Worm (Caenorhabditis elegans) whole organism, L3 larva: ENCODE data around the gene Y41E3.22.

Experiments
- ZK546.5 ChIP-seq: sonication (generic microtip); optimal IDR thresholded peaks from 2 replicates; lab custom pipeline; 2017; ENCODE audit warnings: missing biosample characterization, missing genetic modification characterization
- aly-2 ChIP-seq: fragments of 150-350 bp; optimal IDR thresholded peaks from 2 replicates; lab custom pipeline; 2014; ENCODE audit warnings: missing biosample characterization, missing genetic modification characterization
- ama-1 ChIP-seq: fragments of 150-350 bp; optimal IDR thresholded peaks from 2 replicates; lab custom pipeline; 2018
- ceh-16 ChIP-seq: sonication (generic microtip); optimal IDR thresholded peaks from 2 replicates; lab custom pipeline; 2017; ENCODE audit warnings: missing biosample characterization, missing genetic modification characterization
- ceh-28 ChIP-seq: fragments of 150-350 bp; optimal IDR thresholded peaks from 2 replicates; lab custom pipeline; 2014; ENCODE audit warnings: missing biosample characterization, missing genetic modification reagents, missing genetic modification characterization
- ceh-82 ChIP-seq: fragments of 150-350 bp; optimal IDR thresholded peaks from 2 replicates; lab custom pipeline; 2014; ENCODE audit warnings: missing biosample characterization, missing genetic modification characterization
- ceh-9 ChIP-seq: sonication (generic microtip); optimal IDR thresholded peaks from 2 replicates; lab custom pipeline; 2018; ENCODE audit warnings: missing biosample characterization, missing genetic modification characterization
- daf-12 ChIP-seq: fragments of 150-350 bp; optimal IDR thresholded peaks from 2 replicates; lab custom pipeline; 2014; ENCODE audit warnings: missing biosample characterization, missing genetic modification reagents, missing genetic modification characterization
- egl-27 ChIP-seq: sonication (generic microtip); optimal IDR thresholded peaks from 4 replicates; lab custom pipeline; 2017; ENCODE audit warnings: missing biosample characterization, missing genetic modification reagents, missing genetic modification characterization
- egl-5 ChIP-seq: fragments of 150-350 bp; optimal IDR thresholded peaks from 2 replicates; lab custom pipeline; 2017; ENCODE audit warnings: missing biosample characterization, missing genetic modification reagents, missing genetic modification characterization, inconsistent platforms
- elt-2 ChIP-seq: sonication (generic microtip); optimal IDR thresholded peaks from 2 replicates; lab custom pipeline; 2016; ENCODE audit warnings: missing genetic modification reagents, mild to moderate bottlenecking, missing genetic modification characterization, missing compliant biosample characterization
- elt-3 ChIP-seq, 3 experiments: fragments of 150-350 bp in 1 of 3; sonication (generic microtip) in 2 of 3; optimal IDR thresholded peaks; 2 replicates in 2 of 3; 4 replicates in 1 of 3; lab custom pipeline; 2014 to 2017; ENCODE audit warnings: missing biosample characterization in 3 of 3, missing genetic modification characterization in 3 of 3
- eor-1 ChIP-seq, 2 experiments: fragments of 150-350 bp; optimal IDR thresholded peaks; 2 replicates each; lab custom pipeline; 2014 to 2018; ENCODE audit warnings: missing biosample characterization in 2 of 2, missing genetic modification characterization in 2 of 2
- fkh-10 ChIP-seq: sonication (generic microtip); optimal IDR thresholded peaks from 2 replicates; lab custom pipeline; 2017; ENCODE audit warnings: missing biosample characterization, missing genetic modification reagents, missing genetic modification characterization
- hmg-11 ChIP-seq: sonication (generic microtip); optimal IDR thresholded peaks from 2 replicates; lab custom pipeline; 2016; ENCODE audit warnings: missing genetic modification characterization, missing compliant biosample characterization
- jun-1 ChIP-seq: fragments of 150-350 bp; optimal IDR thresholded peaks from 2 replicates; lab custom pipeline; 2014; ENCODE audit warnings: missing biosample characterization, missing genetic modification reagents, missing genetic modification characterization
- lin-15B ChIP-seq: fragments of 150-350 bp; optimal IDR thresholded peaks from 2 replicates; lab custom pipeline; 2014; ENCODE audit warnings: missing biosample characterization, missing genetic modification characterization
- lin-39 ChIP-seq: fragments of 150-350 bp; optimal IDR thresholded peaks from 2 replicates; lab custom pipeline; 2018; ENCODE audit warnings: missing biosample characterization, missing genetic modification reagents, missing genetic modification characterization
- mdl-1 ChIP-seq: fragments of 150-350 bp; optimal IDR thresholded peaks from 2 replicates; lab custom pipeline; 2014; ENCODE audit warnings: missing biosample characterization, missing genetic modification characterization
- nfya-1 ChIP-seq: sonication (generic microtip); optimal IDR thresholded peaks from 2 replicates; lab custom pipeline; 2017; ENCODE audit warnings: missing genetic modification characterization, mild to moderate bottlenecking, missing compliant biosample characterization, antibody characterized with exemption, moderate library complexity; ENCODE audit not compliant: insufficient read depth
- nhr-12 ChIP-seq: fragments of 150-350 bp; optimal IDR thresholded peaks from 2 replicates; lab custom pipeline; 2014; ENCODE audit warnings: missing biosample characterization, missing genetic modification characterization
- nhr-23 ChIP-seq: fragments of 150-350 bp; optimal IDR thresholded peaks from 2 replicates; lab custom pipeline; 2014; ENCODE audit warnings: missing biosample characterization, missing genetic modification reagents, missing genetic modification characterization
- nhr-237 ChIP-seq: fragments of 150-350 bp; optimal IDR thresholded peaks from 2 replicates; lab custom pipeline; 2014; ENCODE audit warnings: missing biosample characterization, missing genetic modification characterization
- nhr-28 ChIP-seq: fragments of 150-350 bp; optimal IDR thresholded peaks from 2 replicates; lab custom pipeline; 2014; ENCODE audit warnings: missing biosample characterization, missing genetic modification characterization
- nhr-43 ChIP-seq: sonication (generic microtip); optimal IDR thresholded peaks from 2 replicates; lab custom pipeline; 2016; ENCODE audit warnings: mild to moderate bottlenecking, missing genetic modification characterization, missing compliant biosample characterization; ENCODE audit not compliant: poor library complexity, severe bottlenecking
- nhr-67 ChIP-seq: fragments of 150-350 bp; optimal IDR thresholded peaks from 2 replicates; lab custom pipeline; 2014; ENCODE audit warnings: missing biosample characterization, missing genetic modification characterization
- nhr-77 ChIP-seq: fragments of 150-350 bp; optimal IDR thresholded peaks from 2 replicates; lab custom pipeline; 2014; ENCODE audit warnings: missing biosample characterization, missing genetic modification characterization
- pha-4 ChIP-seq: fragments of 150-350 bp; optimal IDR thresholded peaks from 2 replicates; lab custom pipeline; 2014; ENCODE audit warnings: missing biosample characterization, missing genetic modification reagents, missing genetic modification characterization
- pqm-1 ChIP-seq: fragments of 150-350 bp; optimal IDR thresholded peaks from 2 replicates; lab custom pipeline; 2017; ENCODE audit warnings: missing biosample characterization, missing genetic modification characterization, inconsistent platforms
- skn-1 ChIP-seq: fragments of 150-350 bp; optimal IDR thresholded peaks from 2 replicates; lab custom pipeline; 2014; ENCODE audit warnings: missing biosample characterization, missing genetic modification characterization
- snpc-4 ChIP-seq: fragments of 150-350 bp; optimal IDR thresholded peaks from 2 replicates; lab custom pipeline; 2014; ENCODE audit warnings: missing biosample characterization, missing genetic modification characterization
- tbx-2 ChIP-seq: sonication (generic microtip); optimal IDR thresholded peaks from 2 replicates; lab custom pipeline; 2016; ENCODE audit warnings: mild to moderate bottlenecking, missing genetic modification characterization, missing compliant biosample characterization
- unc-62 ChIP-seq: fragments of 150-350 bp; sonication (generic microtip); optimal IDR thresholded peaks from 4 replicates; lab custom pipeline; 2014; ENCODE audit warnings: missing biosample characterization, missing genetic modification reagents, missing genetic modification characterization
- zag-1 ChIP-seq: fragments of 150-350 bp; optimal IDR thresholded peaks from 2 replicates; lab custom pipeline; 2014; ENCODE audit warnings: missing biosample characterization, missing genetic modification characterization
- ztf-4 ChIP-seq: fragments of 150-350 bp; optimal IDR thresholded peaks from 2 replicates; lab custom pipeline; 2014; ENCODE audit warnings: missing biosample characterization, missing genetic modification characterization

Gene Y41E3.22

DNA sequence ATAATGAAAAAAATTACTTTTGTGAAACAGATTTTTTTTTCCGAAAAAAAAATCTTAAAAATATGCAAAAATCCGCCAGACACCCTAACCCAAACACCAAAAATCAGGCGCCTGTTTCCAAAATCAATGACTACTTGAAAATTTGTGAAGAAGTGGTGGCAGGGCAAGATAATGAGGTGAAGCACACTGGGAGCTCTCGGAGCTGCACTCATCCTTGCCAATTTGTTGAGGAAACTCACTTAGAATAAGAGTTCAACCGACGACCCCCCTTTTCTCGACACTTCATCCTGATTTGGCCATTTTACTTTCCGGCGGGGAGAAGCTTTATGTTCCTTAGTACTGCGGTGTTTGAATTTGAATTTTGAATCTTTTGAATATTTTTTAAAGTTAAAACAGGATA is 27.7 kb downstream of the Y41E3.22 start:
- TF ChIP-seq mdl-1 (tag; lab: Kevin White, UChicago), result no peak
- TF ChIP-seq egl-27, result no peak
- no peak for TF ChIP-seq tbx-2 (tag; lab: Kevin White, UChicago)
- no peak for TF ChIP-seq nhr-28
- no peak for TF ChIP-seq skn-1 (tag; lab: Kevin White, UChicago)
- no peak for TF ChIP-seq zag-1
- TF ChIP-seq ZK546.5 (tag; lab: Kevin White, UChicago), result no peak
- no peak for TF ChIP-seq ceh-16 (tag; lab: Kevin White, UChicago)
- TF ChIP-seq jun-1 (tag; lab: Kevin White, UChicago), result no peak
- no peak for TF ChIP-seq snpc-4 (tag; lab: Kevin White, UChicago)
- no peak for TF ChIP-seq ztf-4 (tag; lab: Kevin White, UChicago)
- TF ChIP-seq nhr-77 (tag; lab: Kevin White, UChicago), result no peak
- TF ChIP-seq pha-4 (tag; lab: Kevin White, UChicago), result no peak

- TF ChIP-seq ceh-82 (tag; lab: Kevin White, UChicago) (no peak), pha-4 (tag; lab: Kevin White, UChicago) (no peak), egl-5 (tag; lab: Kevin White, UChicago) (no peak), nhr-67 (no peak), zag-1 (no peak), nhr-237 (tag; lab: Kevin White, UChicago) (no peak), lin-39 (no peak), nhr-77 (tag; lab: Kevin White, UChicago) (no peak), ZK546.5 (tag; lab: Kevin White, UChicago) (no peak), mdl-1 (tag; lab: Kevin White, UChicago) (no peak), lin-15B (no peak)
Observed at ce11 chrIV:14981311-14981710, 30.8 kb downstream of the Y41E3.22 start, which contains the start of gene atln-2. Gene atln-2 (plus strand): TSS chrIV:14981611.

- TF ChIP-seq elt-3 (tag; optimal IDR thresholded peaks at IDR 0.05; lab: Kevin White, UChicago), result peak in 1 of 3 experiments; percentile 32
- peak; percentile 13 for TF ChIP-seq nfya-1
- TF ChIP-seq daf-12 (tag; lab: Kevin White, UChicago), result no peak
- TF ChIP-seq nhr-43 (tag; lab: Kevin White, UChicago), result peak; percentile 87
- TF ChIP-seq elt-2 (tag; lab: Kevin White, UChicago), result no peak
- no peak for TF ChIP-seq egl-27
- TF ChIP-seq snpc-4 (tag; lab: Kevin White, UChicago), result peak; percentile 74
- TF ChIP-seq ama-1 (lab: Kevin White, UChicago), result peak; percentile 66
Observed at ce11 chrIV:14985019-14985418, 34.5 kb downstream of the Y41E3.22 start.

DNA sequence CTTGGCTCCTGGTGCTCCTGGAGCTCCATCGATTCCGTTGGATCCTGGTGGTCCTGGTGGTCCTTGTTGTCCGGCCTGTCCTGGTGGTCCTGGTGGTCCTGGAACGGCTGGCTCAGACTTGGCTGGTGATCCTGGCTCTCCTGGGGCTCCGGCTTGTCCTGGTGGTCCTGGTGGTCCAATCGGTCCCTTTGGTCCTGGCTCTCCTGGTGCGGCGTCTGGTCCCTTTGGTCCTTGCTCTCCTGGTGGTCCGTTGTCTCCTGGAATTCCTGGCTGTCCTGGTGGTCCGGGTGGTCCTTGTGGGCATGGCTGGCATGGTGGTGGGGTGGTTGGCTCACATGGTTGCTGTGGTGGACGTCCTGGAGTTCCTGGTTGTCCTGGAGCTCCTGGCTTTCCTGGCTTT is 35.3 kb downstream of the Y41E3.22 start:
- TF ChIP-seq nhr-28 (no peak), pqm-1 (no peak), ceh-16 (tag; lab: Kevin White, UChicago) (no peak), unc-62 (GFP tag; lab: Kevin White, UChicago) (no peak), tbx-2 (tag; lab: Kevin White, UChicago) (no peak), nhr-43 (tag; lab: Kevin White, UChicago) (no peak), eor-1 (tag; optimal IDR thresholded peaks at IDR 0.05; lab: Kevin White, UChicago) (no peak), ceh-28 (tag; lab: Kevin White, UChicago) (no peak), hmg-11 (tag; lab: Kevin White, UChicago) (no peak), nhr-23 (tag; lab: Kevin White, UChicago) (no peak), elt-3 (tag; optimal IDR thresholded peaks at IDR 0.05; lab: Kevin White, UChicago) (no peak), nhr-12 (tag; lab: Kevin White, UChicago) (no peak), aly-2 (tag; lab: Kevin White, UChicago) (no peak), ceh-9 (tag; lab: Kevin White, UChicago) (no peak), egl-27 (no peak), ZK546.5 (tag; lab: Kevin White, UChicago) (no peak), elt-2 (tag; lab: Kevin White, UChicago) (no peak), fkh-10 (GFP tag; lab: Kevin White, UChicago) (no peak), ceh-82 (tag; lab: Kevin White, UChicago) (no peak), egl-5 (tag; lab: Kevin White, UChicago) (no peak)
